Worm (Caenorhabditis elegans) whole organism, L1 larva: ENCODE data around the gene ztf-27.

Source experiments
- C04F5.9 ChIP-seq: sonication (generic microtip); optimal IDR thresholded peaks from 2 replicates; lab custom pipeline; 2016; ENCODE audit warnings: missing genetic modification characterization, missing compliant biosample characterization
- C16A3.4 ChIP-seq: fragments of 150-350 bp; optimal IDR thresholded peaks from 2 replicates; lab custom pipeline; 2014; ENCODE audit warnings: missing biosample characterization, missing genetic modification characterization
- C34B4.2 ChIP-seq: sonication (generic microtip); optimal IDR thresholded peaks from 2 replicates; lab custom pipeline; 2017; ENCODE audit warnings: mild to moderate bottlenecking, missing genetic modification characterization, missing compliant biosample characterization
- F16B12.6 ChIP-seq: fragments of 150-350 bp; optimal IDR thresholded peaks from 2 replicates; lab custom pipeline; 2014; ENCODE audit warnings: missing biosample characterization, missing genetic modification characterization
- aha-1 ChIP-seq: fragments of 150-350 bp; optimal IDR thresholded peaks from 2 replicates; lab custom pipeline; 2014; ENCODE audit warnings: missing biosample characterization, missing genetic modification characterization
- aly-2 ChIP-seq: fragments of 150-350 bp; optimal IDR thresholded peaks from 2 replicates; lab custom pipeline; 2014; ENCODE audit warnings: missing biosample characterization, missing genetic modification characterization
- blmp-1 ChIP-seq: fragments of 150-350 bp; optimal IDR thresholded peaks from 2 replicates; lab custom pipeline; 2014; ENCODE audit warnings: missing biosample characterization, missing genetic modification characterization
- ceh-88 ChIP-seq: fragments of 200-800 bp; sonication (Bioruptor generic); IDR thresholded peaks from 2 replicates; pipeline ENCODE4 v1.3.6; 2022; ENCODE audit warnings: missing genetic modification characterization, missing compliant biosample characterization
- ces-1 ChIP-seq: fragments of 150-350 bp; optimal IDR thresholded peaks from 2 replicates; lab custom pipeline; 2014; ENCODE audit warnings: missing biosample characterization, missing genetic modification reagents, missing genetic modification characterization
- dpl-1 ChIP-seq, 3 experiments: fragments of 150-350 bp in 2 of 3; sonication (generic microtip) in 1 of 3; optimal IDR thresholded peaks; 2 replicates each; lab custom pipeline; 2014 to 2017; ENCODE audit warnings: missing biosample characterization in 3 of 3, missing genetic modification characterization in 3 of 3, missing genetic modification reagents in 3 of 3
- efl-1 ChIP-seq, 4 experiments: fragments of 150-350 bp; optimal IDR thresholded peaks in 3 of 4; peaks in 1 of 4; 1 replicate in 1 of 4; 2 replicates in 3 of 4; lab custom pipeline; 2014; ENCODE audit warnings: missing biosample characterization in 2 of 4, missing genetic modification characterization in 2 of 4, missing genetic modification reagents in 2 of 4
- efl-3 ChIP-seq: fragments of 200-800 bp; sonication (Bioruptor generic); optimal IDR thresholded peaks from 2 replicates; lab custom pipeline; 2018; ENCODE audit warnings: mild to moderate bottlenecking, missing genetic modification characterization, missing compliant biosample characterization
- egl-13 ChIP-seq: sonication (generic microtip); optimal IDR thresholded peaks from 2 replicates; lab custom pipeline; 2016; ENCODE audit warnings: missing genotype, missing genetic modification reagents, missing genetic modification characterization, missing compliant biosample characterization
- egl-27 ChIP-seq, 2 experiments: fragments of 150-350 bp in 1 of 2; sonication (generic microtip); optimal IDR thresholded peaks; 3 replicates each; lab custom pipeline; 2017 to 2018; ENCODE audit warnings: missing biosample characterization in 2 of 2, missing genetic modification characterization in 2 of 2, missing genetic modification reagents in 2 of 2
- elt-2 ChIP-seq: sonication (generic microtip); optimal IDR thresholded peaks from 2 replicates; lab custom pipeline; 2016; ENCODE audit warnings: missing genetic modification characterization, mild to moderate bottlenecking, inconsistent platforms, missing compliant biosample characterization, missing genetic modification reagents
- fkh-10 ChIP-seq: sonication (generic microtip); optimal IDR thresholded peaks from 2 replicates; lab custom pipeline; 2017; ENCODE audit warnings: missing biosample characterization, missing genetic modification reagents, missing genetic modification characterization
- fkh-8 ChIP-seq: sonication (generic microtip); optimal IDR thresholded peaks from 2 replicates; lab custom pipeline; 2016; ENCODE audit warnings: mild to moderate bottlenecking, missing genetic modification characterization, missing compliant biosample characterization
- grh-1 ChIP-seq: fragments of 200-800 bp; sonication (Bioruptor generic); IDR thresholded peaks from 2 replicates; pipeline ENCODE4 v1.3.6; 2022; ENCODE audit warnings: missing genetic modification reagents, missing genetic modification characterization, missing compliant biosample characterization
- hlh-17 ChIP-seq: fragments of 200-800 bp; sonication (Bioruptor generic); optimal IDR thresholded peaks from 2 replicates; lab custom pipeline; 2018; ENCODE audit warnings: missing genetic modification characterization, mild to moderate bottlenecking, missing compliant biosample characterization, moderate library complexity, borderline replicate concordance
- hpl-2 ChIP-seq: fragments of 150-350 bp; optimal IDR thresholded peaks from 2 replicates; lab custom pipeline; 2014; ENCODE audit warnings: missing biosample characterization, missing genetic modification reagents, missing genetic modification characterization
- irx-1 ChIP-seq: sonication (generic microtip); optimal IDR thresholded peaks from 2 replicates; lab custom pipeline; 2016; ENCODE audit warnings: missing genetic modification characterization, missing compliant biosample characterization
- isw-1 ChIP-seq: fragments of 200-800 bp; sonication (Bioruptor generic); IDR thresholded peaks from 2 replicates; pipeline ENCODE4 v1.3.6; 2022; ENCODE audit warnings: missing genetic modification characterization, missing compliant biosample characterization
- jun-1 ChIP-seq: fragments of 150-350 bp; optimal IDR thresholded peaks from 2 replicates; lab custom pipeline; 2014; ENCODE audit warnings: missing biosample characterization, missing genetic modification reagents, missing genetic modification characterization
- lin-14 ChIP-seq: fragments of 200-800 bp; sonication (Bioruptor generic); optimal IDR thresholded peaks from 2 replicates; lab custom pipeline; 2018; ENCODE audit warnings: mild to moderate bottlenecking, missing genetic modification characterization, moderate library complexity, missing compliant biosample characterization
- lin-35 ChIP-seq, 2 experiments: fragments of 150-350 bp; optimal IDR thresholded peaks; 2 replicates each; lab custom pipeline; 2014; ENCODE audit warnings: missing biosample characterization in 2 of 2, missing genetic modification characterization in 2 of 2, missing genetic modification reagents in 2 of 2
- lin-39 ChIP-seq: fragments of 150-350 bp; optimal IDR thresholded peaks from 2 replicates; lab custom pipeline; 2014; ENCODE audit warnings: missing biosample characterization, missing genetic modification reagents, missing genetic modification characterization
- lir-3 ChIP-seq: sonication (generic microtip); optimal IDR thresholded peaks from 2 replicates; lab custom pipeline; 2016; ENCODE audit warnings: mild to moderate bottlenecking, missing genetic modification characterization, moderate library complexity, missing compliant biosample characterization; ENCODE audit not compliant: poor library complexity
- lsy-2 ChIP-seq, 2 experiments: fragments of 150-350 bp; optimal IDR thresholded peaks; 2 replicates each; lab custom pipeline; 2014; ENCODE audit warnings: missing biosample characterization in 2 of 2, missing genetic modification characterization in 2 of 2
- mab-9 ChIP-seq: fragments of 200-800 bp; sonication (Bioruptor generic); IDR thresholded peaks from 2 replicates; pipeline ENCODE4 v1.3.6; 2022; ENCODE audit warnings: missing genetic modification reagents, missing genetic modification characterization, missing compliant biosample characterization
- mdl-1 ChIP-seq, 2 experiments: fragments of 150-350 bp; optimal IDR thresholded peaks; 2 replicates each; lab custom pipeline; 2014 to 2017; ENCODE audit warnings: missing biosample characterization in 2 of 2, missing genetic modification characterization in 2 of 2, inconsistent platforms in 1 of 2
- mep-1 ChIP-seq: fragments of 150-350 bp; optimal IDR thresholded peaks from 2 replicates; lab custom pipeline; 2014; ENCODE audit warnings: missing biosample characterization, missing genetic modification characterization
- nhr-19 ChIP-seq: fragments of 200-800 bp; sonication (Bioruptor generic); conservative IDR thresholded peaks from 2 replicates; pipeline ENCODE4 v1.3.6; 2022; ENCODE audit warnings: missing genetic modification characterization, missing compliant biosample characterization
- nhr-20 ChIP-seq: sonication (generic microtip); optimal IDR thresholded peaks from 2 replicates; lab custom pipeline; 2016; ENCODE audit warnings: mild to moderate bottlenecking, missing genetic modification characterization, missing compliant biosample characterization
- nhr-28 ChIP-seq: fragments of 150-350 bp; optimal IDR thresholded peaks from 2 replicates; lab custom pipeline; 2014; ENCODE audit warnings: missing biosample characterization, missing genetic modification characterization
- nhr-47 ChIP-seq: sonication (generic microtip); optimal IDR thresholded peaks from 2 replicates; lab custom pipeline; 2016; ENCODE audit warnings: mild to moderate bottlenecking, missing genetic modification characterization, moderate library complexity, missing compliant biosample characterization
- nhr-71 ChIP-seq: sonication (generic microtip); optimal IDR thresholded peaks from 2 replicates; lab custom pipeline; 2016; ENCODE audit warnings: mild to moderate bottlenecking, missing genetic modification characterization, moderate library complexity, missing compliant biosample characterization
- nhr-84 ChIP-seq: sonication (generic microtip); optimal IDR thresholded peaks from 2 replicates; lab custom pipeline; 2017; ENCODE audit warnings: missing biosample characterization, missing genetic modification characterization
- nhr-85 ChIP-seq: sonication (generic microtip); peaks from one replicate; lab custom pipeline; 2016; ENCODE audit warnings: missing genetic modification characterization, inconsistent platforms, missing compliant biosample characterization
- nhr-90 ChIP-seq: sonication (generic microtip); optimal IDR thresholded peaks from 2 replicates; lab custom pipeline; 2016; ENCODE audit warnings: mild to moderate bottlenecking, missing genetic modification characterization, missing compliant biosample characterization; ENCODE audit not compliant: poor library complexity
- pag-3 ChIP-seq: sonication (generic microtip); optimal IDR thresholded peaks from 2 replicates; lab custom pipeline; 2017; ENCODE audit warnings: missing genetic modification characterization, mild to moderate bottlenecking, missing compliant biosample characterization, antibody characterized with exemption, borderline replicate concordance; ENCODE audit not compliant: insufficient read depth
- pax-3 ChIP-seq: fragments of 200-800 bp; sonication (Bioruptor generic); optimal IDR thresholded peaks from 2 replicates; lab custom pipeline; 2018; ENCODE audit warnings: mild to moderate bottlenecking, missing genetic modification characterization, moderate library complexity, missing compliant biosample characterization
- snu-23 ChIP-seq: sonication (generic microtip); optimal IDR thresholded peaks from 2 replicates; lab custom pipeline; 2016; ENCODE audit warnings: missing genetic modification characterization, missing compliant biosample characterization
- swsn-7 ChIP-seq: sonication (generic microtip); optimal IDR thresholded peaks from 2 replicates; lab custom pipeline; 2016; ENCODE audit warnings: missing genetic modification characterization, missing compliant biosample characterization
- unc-86 ChIP-seq: sonication (generic microtip); optimal IDR thresholded peaks from 2 replicates; lab custom pipeline; 2016; ENCODE audit warnings: missing genetic modification characterization, missing compliant biosample characterization
- vab-15 ChIP-seq: sonication (generic microtip); optimal IDR thresholded peaks from 2 replicates; lab custom pipeline; 2017; ENCODE audit warnings: missing genotype, mild to moderate bottlenecking, missing genetic modification characterization, missing compliant biosample characterization
- xbp-1 ChIP-seq: sonication (generic microtip); optimal IDR thresholded peaks from 2 replicates; lab custom pipeline; 2016; ENCODE audit warnings: missing genetic modification characterization, missing compliant biosample characterization
- zag-1 ChIP-seq: fragments of 150-350 bp; optimal IDR thresholded peaks from 2 replicates; lab custom pipeline; 2014; ENCODE audit warnings: missing biosample characterization, missing genetic modification characterization
- zip-4 ChIP-seq: fragments of 200-800 bp; sonication (Bioruptor generic); optimal IDR thresholded peaks from 2 replicates; lab custom pipeline; 2018; ENCODE audit warnings: mild to moderate bottlenecking, missing genetic modification characterization, moderate library complexity, missing compliant biosample characterization
- ztf-11 ChIP-seq, 2 experiments: sonication (generic microtip); optimal IDR thresholded peaks; 2 replicates each; lab custom pipeline; 2016 to 2017; ENCODE audit warnings: missing genetic modification characterization in 2 of 2, missing biosample characterization in 1 of 2, missing compliant biosample characterization in 1 of 2

The ztf-27 gene

DNA sequence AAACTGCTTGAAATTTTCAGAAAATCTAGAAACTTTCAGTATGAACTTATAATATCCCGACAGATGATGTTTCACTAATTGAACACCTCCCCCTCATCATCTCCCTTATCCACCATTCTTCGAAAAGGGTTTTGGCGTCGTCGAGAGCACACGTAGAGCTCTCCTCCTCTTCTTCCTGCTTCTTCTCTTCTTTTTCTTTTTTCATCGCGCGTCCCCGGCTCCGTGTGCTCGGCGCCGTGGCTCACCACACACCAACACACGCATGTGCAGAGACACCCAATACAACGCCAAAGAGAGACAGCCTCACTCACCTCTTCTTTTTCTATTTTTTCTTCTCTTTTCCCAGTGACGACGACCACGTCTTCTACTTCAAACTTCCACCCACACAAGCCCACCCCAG lies 5.6 kb upstream of the ztf-27 start (continued):
- TF ChIP-seq fkh-10 (GFP tag; lab: Kevin White, UChicago) = no peak
- no peak for TF ChIP-seq dpl-1 (GFP tag; optimal IDR thresholded peaks at IDR 0.05; lab: Kevin White, UChicago)
- TF ChIP-seq unc-86 (tag; lab: Kevin White, UChicago) = no peak
- TF ChIP-seq lir-3 (tag; lab: Kevin White, UChicago) = no peak
- peak; percentile 80 for TF ChIP-seq fkh-8 (tag; lab: Kevin White, UChicago)
- peak; percentile 24 for TF ChIP-seq nhr-71 (tag; lab: Kevin White, UChicago)
- no peak for TF ChIP-seq C04F5.9 (tag; lab: Kevin White, UChicago)
- TF ChIP-seq hlh-17 = no peak
- TF ChIP-seq pax-3 (tag; lab: Kevin White, UChicago) = no peak
- peak; percentile 30 for TF ChIP-seq egl-13 (tag; lab: Kevin White, UChicago)
- TF ChIP-seq ceh-88 (GFP tag; lab: Robert Waterston, UW) = no peak
- TF ChIP-seq lin-35 (GFP tag; optimal IDR thresholded peaks at IDR 0.05; lab: Kevin White, UChicago) = no peak
- no peak for TF ChIP-seq jun-1 (tag; lab: Kevin White, UChicago)
- TF ChIP-seq ces-1 (GFP tag; lab: Kevin White, UChicago) = no peak
- TF ChIP-seq isw-1 (GFP tag; lab: Robert Waterston, UW) = no peak
- TF ChIP-seq C34B4.2 = no peak

DNA sequence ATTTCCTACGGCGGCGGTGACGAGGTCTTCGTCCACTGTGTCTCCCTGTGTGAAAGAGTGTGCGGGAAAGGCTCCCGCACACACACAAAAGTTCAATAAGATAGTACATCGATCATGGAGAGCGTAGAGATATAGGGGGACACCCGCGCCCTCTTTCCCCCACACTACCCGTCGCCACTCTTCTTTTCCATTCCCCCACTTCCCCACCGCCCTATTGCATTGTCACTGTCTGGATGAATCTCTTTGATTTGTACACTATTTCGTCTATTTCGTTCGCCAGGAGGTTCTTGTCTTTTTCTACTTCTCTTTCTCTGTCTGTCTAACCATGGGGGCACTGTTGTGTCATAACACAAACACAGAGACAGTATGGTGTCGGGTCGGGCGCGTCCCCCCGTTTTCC lies 2.9 kb upstream of the ztf-27 start:
- peak; percentile 72 for TF ChIP-seq blmp-1 (tag; lab: Kevin White, UChicago)
- peak; percentile 42 for TF ChIP-seq mep-1 (tag; lab: Kevin White, UChicago)
- TF ChIP-seq zag-1 (tag; lab: Kevin White, UChicago) = no peak
- peak; percentile 22 for TF ChIP-seq irx-1 (tag; lab: Kevin White, UChicago)
- TF ChIP-seq pag-3 = no peak
- peak; percentile 69 for TF ChIP-seq nhr-90 (tag; lab: Kevin White, UChicago)
- peak; percentile 13 for TF ChIP-seq lir-3 (tag; lab: Kevin White, UChicago)
- TF ChIP-seq fkh-10 (GFP tag; lab: Kevin White, UChicago) = no peak
- peak; percentile 98 for TF ChIP-seq efl-3 (GFP tag; lab: Kevin White, UChicago)
- TF ChIP-seq xbp-1 (tag; lab: Kevin White, UChicago) = peak; percentile 37
- TF ChIP-seq lin-39 (tag; lab: Kevin White, UChicago) = no peak
- TF ChIP-seq snu-23 = peak; percentile 70
- no peak for TF ChIP-seq nhr-84 (tag; lab: Kevin White, UChicago)
- TF ChIP-seq efl-1 (optimal IDR thresholded peaks at IDR 0.05; lab: Kevin White, UChicago) = peak; percentile 37 to 41
- peak; percentile 9 to 95 for TF ChIP-seq efl-1 (GFP tag; optimal IDR thresholded peaks at IDR 0.05 in 1 of 2; lab: Kevin White, UChicago)
- peak in 1 of 2 experiments; percentile 62 for TF ChIP-seq mdl-1 (tag; optimal IDR thresholded peaks at IDR 0.05; lab: Kevin White, UChicago)
- peak; percentile 11 to 65 for TF ChIP-seq lsy-2 (tag; optimal IDR thresholded peaks at IDR 0.05; lab: Kevin White, UChicago)
- TF ChIP-seq nhr-28 (tag; lab: Kevin White, UChicago) = no peak
- TF ChIP-seq lin-35 (GFP tag; optimal IDR thresholded peaks at IDR 0.05; lab: Kevin White, UChicago) = peak; percentile 54 to 59
- no peak for TF ChIP-seq zip-4
- peak; percentile 51 for TF ChIP-seq elt-2 (tag; lab: Kevin White, UChicago)
- TF ChIP-seq nhr-47 = peak; percentile 53
- TF ChIP-seq F16B12.6 = no peak
- TF ChIP-seq nhr-19 (GFP tag; lab: Robert Waterston, UW) = peak; percentile 66
- peak; percentile 64 for TF ChIP-seq nhr-71 (tag; lab: Kevin White, UChicago)
- TF ChIP-seq C16A3.4 (tag; lab: Kevin White, UChicago) = peak; percentile 27
- peak; percentile 97 for TF ChIP-seq nhr-85 (tag; lab: Kevin White, UChicago)
- TF ChIP-seq hpl-2 = no peak
- peak in 1 of 2 experiments; percentile 50 for TF ChIP-seq ztf-11 (tag; optimal IDR thresholded peaks at IDR 0.05; lab: Kevin White, UChicago)
- no peak for TF ChIP-seq mab-9 (GFP tag; lab: Robert Waterston, UW)
- peak; percentile 57 for TF ChIP-seq swsn-7 (tag; lab: Kevin White, UChicago)
- TF ChIP-seq aha-1 = no peak
- TF ChIP-seq nhr-20 (tag; lab: Kevin White, UChicago) = peak; percentile 62
- no peak for TF ChIP-seq vab-15 (tag; lab: Kevin White, UChicago)
- peak; percentile 91 for TF ChIP-seq lin-14 (GFP tag; lab: Kevin White, UChicago)
- peak; percentile 40; the same call in 1 of the 2 replicates for TF ChIP-seq grh-1
- peak in 1 of 2 experiments; percentile 39 for TF ChIP-seq egl-27 (tag; optimal IDR thresholded peaks at IDR 0.05; lab: Kevin White, UChicago)
- no peak for TF ChIP-seq aly-2 (tag; lab: Kevin White, UChicago)
